Fruit fly (Drosophila melanogaster): ENCODE data around the gene CG14367.

DNA sequence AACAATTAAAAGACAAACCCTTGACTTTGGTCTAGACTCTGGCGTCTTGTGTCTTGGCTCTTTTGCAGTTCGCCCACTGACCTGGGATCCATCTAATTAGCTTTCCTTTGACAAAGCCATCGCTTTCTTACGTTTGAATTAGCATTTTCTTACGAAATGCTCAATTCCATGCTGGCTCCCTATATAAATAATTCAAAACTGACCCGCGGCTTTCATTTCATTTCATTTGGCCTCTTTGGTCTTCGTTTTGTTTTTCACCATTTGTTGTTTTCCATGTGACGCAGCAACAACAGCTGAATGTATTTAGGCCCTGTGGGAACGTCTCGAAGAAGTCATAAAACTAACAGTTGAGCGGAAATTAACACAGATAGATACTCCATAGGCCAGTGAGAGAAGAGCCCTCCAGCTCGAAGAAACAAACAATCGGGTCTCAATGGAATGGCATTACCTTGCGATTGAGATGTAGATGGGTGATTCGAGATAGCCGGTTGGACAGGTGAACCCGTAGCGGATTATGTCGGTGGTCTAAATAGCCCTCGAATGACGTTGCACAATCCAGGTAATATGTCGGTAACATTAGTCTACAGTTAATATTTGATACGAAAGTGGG, 30.3 kb downstream of the CG14367 start:
- no peak for TF ChIP-seq Hr4 (GFP tag; optimal IDR thresholded peaks at IDR 0.05)
- TF ChIP-seq CG6792 (GFP tag; optimal IDR thresholded peaks at IDR 0.05) = no peak
- no peak for TF ChIP-seq CG6854 (GFP tag; optimal IDR thresholded peaks at IDR 0.05)
- TF ChIP-seq CG8119 (GFP tag; IDR thresholded peaks at IDR 0.05) = no peak
